Fruit fly (Drosophila melanogaster) whole organism, pupa: Measurements from ENCODE around the gene CG4972.

ENCODE experiments used
- CG10348 ChIP-seq: fragments of 200-800 bp; sonication (Bioruptor generic); IDR thresholded peaks from 2 replicates; pipeline ENCODE4 v1.3.6; 2022; ENCODE audit warnings: missing biosample characterization, missing genetic modification characterization
- CG12605 ChIP-seq: fragments of 200-800 bp; sonication (Bioruptor generic); IDR thresholded peaks from 2 replicates; pipeline ENCODE4 v1.3.6; 2022; ENCODE audit warnings: missing biosample characterization, missing genetic modification characterization
- CG13204 ChIP-seq: fragments of 200-800 bp; sonication (Bioruptor generic); optimal IDR thresholded peaks from 2 replicates; lab custom pipeline; 2018; ENCODE audit warnings: missing biosample characterization, mild to moderate bottlenecking, missing genetic modification characterization, moderate library complexity
- CG14655 ChIP-seq: fragments of 200-800 bp; sonication (Bioruptor generic); optimal IDR thresholded peaks from 3 replicates; lab custom pipeline; 2017; ENCODE audit warnings: mild to moderate bottlenecking, missing biosample characterization, missing genetic modification reagents, missing genetic modification characterization
- CG15710 ChIP-seq: fragments of 200-800 bp; sonication (Bioruptor generic); optimal IDR thresholded peaks from 2 replicates; lab custom pipeline; 2018; ENCODE audit warnings: missing biosample characterization, mild to moderate bottlenecking, missing genetic modification characterization, moderate library complexity
- CG17806 ChIP-seq: fragments of 200-800 bp; sonication (Bioruptor generic); optimal IDR thresholded peaks from 2 replicates; lab custom pipeline; 2018; ENCODE audit warnings: missing biosample characterization, mild to moderate bottlenecking, missing genetic modification characterization, moderate library complexity
- CG32121 ChIP-seq: fragments of 200-800 bp; sonication (Bioruptor generic); IDR thresholded peaks from 2 replicates; pipeline ENCODE4 v1.3.6; 2022; ENCODE audit warnings: missing biosample characterization, missing genetic modification characterization
- CG34367 ChIP-seq: fragments of 200-800 bp; sonication (Bioruptor generic); optimal IDR thresholded peaks from 2 replicates; lab custom pipeline; 2018; ENCODE audit warnings: missing biosample characterization, mild to moderate bottlenecking, missing genetic modification characterization
- CG4496 ChIP-seq: fragments of 200-800 bp; sonication (Bioruptor generic); IDR thresholded peaks from 3 replicates; pipeline ENCODE4 v1.3.6; 2022; ENCODE audit warnings: missing biosample characterization, missing genetic modification characterization
- CG8159 ChIP-seq: fragments of 200-800 bp; sonication (Bioruptor generic); optimal IDR thresholded peaks from 3 replicates; lab custom pipeline; 2018; ENCODE audit warnings: missing biosample characterization, mild to moderate bottlenecking, missing genetic modification characterization, moderate library complexity
- CG8301 ChIP-seq: fragments of 200-800 bp; sonication (Bioruptor generic); optimal IDR thresholded peaks from 2 replicates; lab custom pipeline; 2018; ENCODE audit warnings: missing biosample characterization, mild to moderate bottlenecking, missing genetic modification characterization
- CG9948 ChIP-seq: fragments of 200-800 bp; sonication (Bioruptor generic); optimal IDR thresholded peaks from 2 replicates; lab custom pipeline; 2018; ENCODE audit warnings: missing biosample characterization, mild to moderate bottlenecking, missing genetic modification characterization, moderate library complexity
- D1 ChIP-seq: fragments of 200-800 bp; sonication (Bioruptor generic); optimal IDR thresholded peaks from 2 replicates; lab custom pipeline; 2018; ENCODE audit warnings: missing biosample characterization, mild to moderate bottlenecking, missing genetic modification characterization, moderate library complexity
- EcR ChIP-seq: fragments of 200-800 bp; sonication (Bioruptor generic); optimal IDR thresholded peaks from 3 replicates; lab custom pipeline; 2019; ENCODE audit warnings: missing biosample characterization, missing genetic modification characterization, mild to moderate bottlenecking, moderate library complexity, missing genetic modification reagents
- Ets98B ChIP-seq: fragments of 200-800 bp; sonication (Bioruptor generic); IDR thresholded peaks from 2 replicates; pipeline ENCODE4 v1.3.6; 2022; ENCODE audit warnings: missing biosample characterization, missing genetic modification characterization
- Pif1A ChIP-seq: fragments of 200-800 bp; sonication (Bioruptor generic); optimal IDR thresholded peaks from 3 replicates; lab custom pipeline; 2016; ENCODE audit warnings: missing biosample characterization, missing genetic modification characterization
- Pif1B ChIP-seq: fragments of 200-800 bp; sonication (Bioruptor generic); optimal IDR thresholded peaks from 3 replicates; lab custom pipeline; 2016; ENCODE audit warnings: missing biosample characterization, missing genetic modification characterization
- Snoo ChIP-seq: fragments of 200-800 bp; sonication (Bioruptor generic); optimal IDR thresholded peaks from 3 replicates; lab custom pipeline; 2017; ENCODE audit warnings: missing biosample characterization, mild to moderate bottlenecking, missing genetic modification characterization, inconsistent platforms
- fd96Ca ChIP-seq: fragments of 200-800 bp; sonication (Bioruptor generic); IDR thresholded peaks from 3 replicates; pipeline ENCODE4 v1.3.6; 2022; ENCODE audit warnings: missing biosample characterization, missing genetic modification characterization
- gl ChIP-seq: fragments of 200-800 bp; sonication (Bioruptor generic); optimal IDR thresholded peaks from 2 replicates; lab custom pipeline; 2018; ENCODE audit warnings: missing biosample characterization, mild to moderate bottlenecking, missing genetic modification characterization
- rn ChIP-seq: fragments of 200-800 bp; sonication (Bioruptor generic); IDR thresholded peaks from 2 replicates; pipeline ENCODE4 v1.3.6; 2022; ENCODE audit warnings: missing biosample characterization, missing genetic modification characterization

The CG4972 gene

dm6 chr2L:10276846-10277245 is 37.7 kb upstream of the CG4972 start:
- TF ChIP-seq fd96Ca (GFP tag; lab: Robert Waterston, UW) (no peak), CG32121 (GFP tag; lab: Robert Waterston, UW) (peak; percentile 27), CG13204 (no peak), gl (peak; percentile 5), CG10348 (GFP tag; lab: Robert Waterston, UW) (no peak), CG8301 (no peak), CG8159 (tag; lab: Kevin White, UChicago) (no peak), CG4496 (peak; percentile 74), D1 (tag; lab: Kevin White, UChicago) (no peak), Snoo (tag; lab: Kevin White, UChicago) (no peak), CG14655 (GFP tag; lab: Kevin White, UChicago) (no peak), Ets98B (no peak; the same call in 1 of the 2 replicates), CG9948 (tag; lab: Kevin White, UChicago) (no peak), CG12605 (GFP tag; lab: Robert Waterston, UW) (peak; percentile 19; the same call in 1 of the 2 replicates), CG17806 (tag; lab: Kevin White, UChicago) (peak; percentile 32), Pif1B (peak; percentile 46), Pif1A (GFP tag; lab: Kevin White, UChicago) (peak; percentile 74), CG15710 (tag; lab: Kevin White, UChicago) (no peak), EcR (GFP tag; lab: Kevin White, UChicago) (no peak), rn (GFP tag; lab: Robert Waterston, UW) (peak; percentile 47; the same call in 1 of the 2 replicates), CG34367 (tag; lab: Kevin White, UChicago) (no peak)

dm6 chr2L:10277362-10277761 is 37.2 kb upstream of the CG4972 start:
- TF ChIP-seq fd96Ca (GFP tag; lab: Robert Waterston, UW) (no peak), Snoo (tag; lab: Kevin White, UChicago) (no peak), gl (no peak), CG13204 (no peak), CG10348 (GFP tag; lab: Robert Waterston, UW) (no peak), CG8159 (tag; lab: Kevin White, UChicago) (no peak), rn (GFP tag; lab: Robert Waterston, UW) (no peak)
- TF ChIP-seq, all 21 proteins: peak for 0

- no peak for TF ChIP-seq CG10348 (GFP tag; lab: Robert Waterston, UW)
Measured at dm6 chr2L:10278658-10279057, 35.9 kb upstream of the CG4972 start, which contains the start of gene Utx. TSS of gene Utx (minus strand) at chr2L:10278811.

- TF ChIP-seq CG10348 (GFP tag; lab: Robert Waterston, UW) (no peak), CG8301 (no peak)
Measured at dm6 chr2L:10280772-10281171, 33.8 kb upstream of the CG4972 start, which contains the start of gene CG34043. TSS of gene CG34043 (minus strand) at chr2L:10280872.

- TF ChIP-seq Ets98B, result no peak
Measured at dm6 chr2L:10291276-10291675, 23.3 kb upstream of the CG4972 start.

dm6 chr2L:10292066-10292560 is 22.5 kb upstream of the CG4972 start, which contains the start of gene Ufd4:
TSS of gene Ufd4 (minus strand) at chr2L:10292365.
- TF ChIP-seq rn (GFP tag; lab: Robert Waterston, UW) (no peak), CG17806 (tag; lab: Kevin White, UChicago) (peak; percentile 49), CG14655 (GFP tag; lab: Kevin White, UChicago) (no peak), CG32121 (GFP tag; lab: Robert Waterston, UW) (peak; percentile 66), CG15710 (tag; lab: Kevin White, UChicago) (peak; percentile 38)

dm6 chr2L:10294798-10295669 is 19.6 kb upstream of the CG4972 start, which contains the start of gene Hand:
TSS of gene Hand (minus strand) at chr2L:10295385.
- TF ChIP-seq rn (GFP tag; lab: Robert Waterston, UW) (no peak), Pif1B (no peak)
- TF ChIP-seq, all 21 proteins: peak for 0

dm6 chr2L:10298306-10298705 is 16.3 kb upstream of the CG4972 start:
- no peak for TF ChIP-seq CG14655 (GFP tag; lab: Kevin White, UChicago)
- TF ChIP-seq CG34367 (tag; lab: Kevin White, UChicago), result no peak
- TF ChIP-seq Ets98B, result no peak
